Worm (Caenorhabditis elegans) whole organism, L1 larva: ENCODE measurements around the gene fip-4.

ENCODE experiments used
- dpl-1 ChIP-seq, 3 experiments: fragments of 150-350 bp in 2 of 3; sonication (generic microtip) in 1 of 3; optimal IDR thresholded peaks; 2 replicates each; lab custom pipeline; 2014 to 2017; ENCODE audit warnings: missing biosample characterization in 3 of 3, missing genetic modification characterization in 3 of 3, missing genetic modification reagents in 3 of 3
- efl-3 ChIP-seq: fragments of 200-800 bp; sonication (Bioruptor generic); optimal IDR thresholded peaks from 2 replicates; lab custom pipeline; 2018; ENCODE audit warnings: mild to moderate bottlenecking, missing genetic modification characterization, missing compliant biosample characterization
- lin-13 ChIP-seq: fragments of 150-350 bp; optimal IDR thresholded peaks from 2 replicates; lab custom pipeline; 2014; ENCODE audit warnings: missing biosample characterization, missing genetic modification reagents, missing genetic modification characterization
- mab-9 ChIP-seq: fragments of 200-800 bp; sonication (Bioruptor generic); IDR thresholded peaks from 2 replicates; pipeline ENCODE4 v1.3.6; 2022; ENCODE audit warnings: missing genetic modification reagents, missing genetic modification characterization, missing compliant biosample characterization
- snpc-4 ChIP-seq: fragments of 150-350 bp; optimal IDR thresholded peaks from 2 replicates; lab custom pipeline; 2014; ENCODE audit warnings: missing biosample characterization, missing genetic modification characterization

DNA sequence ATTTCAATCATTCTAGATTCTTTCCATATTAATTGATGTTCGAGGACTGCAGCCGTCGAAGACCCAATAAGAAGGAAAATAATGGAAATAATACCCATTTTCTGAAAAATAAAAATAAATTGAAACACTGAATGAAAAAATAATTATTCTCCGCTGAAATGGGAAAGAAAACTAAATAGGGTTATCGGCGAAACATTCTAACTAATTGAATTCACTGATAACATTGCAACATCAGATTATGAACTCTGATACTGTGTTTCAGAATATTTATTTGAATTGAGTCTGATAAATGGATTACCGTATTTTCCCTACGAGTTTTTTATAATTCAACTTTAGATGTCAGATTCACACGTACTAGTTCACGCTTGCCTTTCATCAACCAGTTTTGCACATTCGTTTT is 32.0 kb upstream of the fip-4 start, which contains the start of gene asp-13:
- TF ChIP-seq snpc-4 (tag; lab: Kevin White, UChicago) = no peak
- no peak for TF ChIP-seq mab-9 (GFP tag; lab: Robert Waterston, UW)
- TF ChIP-seq lin-13 (GFP tag; lab: Kevin White, UChicago) = no peak
- TF ChIP-seq efl-3 (GFP tag; lab: Kevin White, UChicago) = no peak
- no peak for TF ChIP-seq dpl-1 (GFP tag; optimal IDR thresholded peaks at IDR 0.05; lab: Kevin White, UChicago)
